Worm (Caenorhabditis elegans): ENCODE results near the gene F55B12.10.
A peak's percentile ranks its signal among the peaks of the same experiment; 100 is the strongest.

Gene F55B12.10

ce11 chrV:13822752-13823151 lies 16.8 kb upstream of the F55B12.10 start, which contains the start of gene hpo-31:
hpo-31 (plus strand) TSS chrV:13823052.
- no peak for TF ChIP-seq pha-4 (tag; optimal IDR thresholded peaks at IDR 0.05)
- TF ChIP-seq ceh-24 (tag; optimal IDR thresholded peaks at IDR 0.05): no peak
- TF ChIP-seq sox-4 (tag; optimal IDR thresholded peaks at IDR 0.05): no peak
- TF ChIP-seq odd-2 (tag; optimal IDR thresholded peaks at IDR 0.05): no peak
- no peak for TF ChIP-seq hlh-6 (tag; optimal IDR thresholded peaks at IDR 0.05)
- TF ChIP-seq hlh-8 (tag; optimal IDR thresholded peaks at IDR 0.05): no peak
- TF ChIP-seq C08G9.2 (tag; optimal IDR thresholded peaks at IDR 0.05): no peak
- no peak for TF ChIP-seq ceh-45 (GFP tag; IDR thresholded peaks at IDR 0.05)
- no peak for TF ChIP-seq fax-1 (tag; optimal IDR thresholded peaks at IDR 0.05)
- no peak for TF ChIP-seq fkh-10 (GFP tag; optimal IDR thresholded peaks at IDR 0.05)
- TF ChIP-seq unc-42 (tag; optimal IDR thresholded peaks at IDR 0.05): no peak
- TF ChIP-seq ahr-1 (tag; optimal IDR thresholded peaks at IDR 0.05): no peak

ce11 chrV:13827920-13828319 lies 11.6 kb upstream of the F55B12.10 start, which contains the start of gene nrf-5:
nrf-5 (plus strand) TSS chrV:13828267.
- TF ChIP-seq Y22D7AL.16 (tag; optimal IDR thresholded peaks at IDR 0.05) (no peak), ceh-48 (tag; optimal IDR thresholded peaks at IDR 0.05) (no peak), tbx-2 (tag; optimal IDR thresholded peaks at IDR 0.05) (no peak), ztf-16 (tag; optimal IDR thresholded peaks at IDR 0.05) (no peak), unc-55 (GFP tag; optimal IDR thresholded peaks at IDR 0.05) (peak; percentile 14), npax-4 (tag; optimal IDR thresholded peaks at IDR 0.05) (no peak), rnt-1 (tag; optimal IDR thresholded peaks at IDR 0.05) (no peak)

ce11 chrV:13830813-13831212 lies 8.7 kb upstream of the F55B12.10 start, which contains the start of gene str-165:
str-165 (plus strand) TSS chrV:13831113.
- TF ChIP-seq gmeb-2 (tag; optimal IDR thresholded peaks at IDR 0.05): no peak
- TF ChIP-seq hlh-15 (tag; optimal IDR thresholded peaks at IDR 0.05): no peak
- TF ChIP-seq nfya-1 (tag; optimal IDR thresholded peaks at IDR 0.05): no peak

ce11 chrV:13833951-13834350 lies 5.6 kb upstream of the F55B12.10 start, which contains the start of gene srx-129:
srx-129 (plus strand) TSS chrV:13834251.
- TF ChIP-seq ceh-48 (tag; optimal IDR thresholded peaks at IDR 0.05) (no peak), pqm-1 (tag; optimal IDR thresholded peaks at IDR 0.05) (no peak), elt-4 (tag; optimal IDR thresholded peaks at IDR 0.05) (no peak), dmd-4 (tag; optimal IDR thresholded peaks at IDR 0.05; ENCODE audit: borderline replicate concordance) (no peak), madf-2 (tag; optimal IDR thresholded peaks at IDR 0.05) (no peak), pag-3 (tag; optimal IDR thresholded peaks at IDR 0.05; ENCODE audit: borderline replicate concordance) (no peak), T23F11.4 (GFP tag; optimal IDR thresholded peaks at IDR 0.05) (no peak), gmeb-2 (tag; optimal IDR thresholded peaks at IDR 0.05) (no peak), unc-86 (tag; optimal IDR thresholded peaks at IDR 0.05) (no peak), ceh-22 (tag; optimal IDR thresholded peaks at IDR 0.05) (no peak), ceh-18 (tag; optimal IDR thresholded peaks at IDR 0.05) (no peak)

ce11 chrV:13837173-13837572 lies 2.4 kb upstream of the F55B12.10 start, which contains the start of gene srx-128:
srx-128 (plus strand) TSS chrV:13837473.
- TF ChIP-seq ama-1 (optimal IDR thresholded peaks at IDR 0.05) (no peak), pat-9 (tag; optimal IDR thresholded peaks at IDR 0.05) (no peak), unc-3 (GFP tag; conservative IDR thresholded peaks at IDR 0.05) (no peak), unc-3 (tag; optimal IDR thresholded peaks at IDR 0.05) (no peak), ceh-30 (tag; optimal IDR thresholded peaks at IDR 0.05) (no peak), unc-42 (tag; optimal IDR thresholded peaks at IDR 0.05) (no peak), sox-2 (GFP tag; IDR thresholded peaks at IDR 0.05) (no peak), odd-2 (tag; optimal IDR thresholded peaks at IDR 0.05) (no peak), ceh-18 (tag; optimal IDR thresholded peaks at IDR 0.05) (no peak), dve-1 (tag; optimal IDR thresholded peaks at IDR 0.05) (no peak), hlh-13 (GFP tag; optimal IDR thresholded peaks at IDR 0.05) (no peak), zip-5 (tag; optimal IDR thresholded peaks at IDR 0.05) (no peak), K09A11.1 (tag; optimal IDR thresholded peaks at IDR 0.05; ENCODE audit: insufficient read depth) (no peak), sdc-2 (tag; optimal IDR thresholded peaks at IDR 0.05) (no peak), hlh-6 (tag; optimal IDR thresholded peaks at IDR 0.05) (no peak), lim-6 (tag; optimal IDR thresholded peaks at IDR 0.05) (no peak), nhr-232 (tag; optimal IDR thresholded peaks at IDR 0.05) (no peak)
